Worm (Caenorhabditis elegans) whole organism, L1 larva: Measurements from ENCODE around the gene B0280.11.

Experiments used
- F16B12.6 ChIP-seq: fragments of 150-350 bp; optimal IDR thresholded peaks from 2 replicates; lab custom pipeline; 2014; ENCODE audit warnings: missing biosample characterization, missing genetic modification characterization
- Y116A8C.19 ChIP-seq: sonication (generic microtip); optimal IDR thresholded peaks from 2 replicates; lab custom pipeline; 2016; ENCODE audit warnings: missing compliant biosample characterization, missing genetic modification characterization, borderline replicate concordance
- ama-1 ChIP-seq: fragments of 150-350 bp; optimal IDR thresholded peaks from 2 replicates; lab custom pipeline; 2014
- blmp-1 ChIP-seq: fragments of 150-350 bp; optimal IDR thresholded peaks from 2 replicates; lab custom pipeline; 2014; ENCODE audit warnings: missing biosample characterization, missing genetic modification characterization
- ceh-63 ChIP-seq: fragments of 200-800 bp; sonication (Bioruptor generic); optimal IDR thresholded peaks from 2 replicates; lab custom pipeline; 2018; ENCODE audit warnings: mild to moderate bottlenecking, missing genetic modification characterization, missing compliant biosample characterization
- ceh-88 ChIP-seq: fragments of 200-800 bp; sonication (Bioruptor generic); IDR thresholded peaks from 2 replicates; pipeline ENCODE4 v1.3.6; 2022; ENCODE audit warnings: missing genetic modification characterization, missing compliant biosample characterization
- ceh-90 ChIP-seq: sonication (generic microtip); optimal IDR thresholded peaks from 2 replicates; lab custom pipeline; 2016; ENCODE audit warnings: missing genetic modification characterization, missing compliant biosample characterization
- ces-1 ChIP-seq: fragments of 150-350 bp; optimal IDR thresholded peaks from 2 replicates; lab custom pipeline; 2014; ENCODE audit warnings: missing biosample characterization, missing genetic modification reagents, missing genetic modification characterization
- efl-1 ChIP-seq, 4 experiments: fragments of 150-350 bp; optimal IDR thresholded peaks in 3 of 4; peaks in 1 of 4; 1 replicate in 1 of 4; 2 replicates in 3 of 4; lab custom pipeline; 2014; ENCODE audit warnings: missing biosample characterization in 2 of 4, missing genetic modification characterization in 2 of 4, missing genetic modification reagents in 2 of 4
- egl-13 ChIP-seq: sonication (generic microtip); optimal IDR thresholded peaks from 2 replicates; lab custom pipeline; 2016; ENCODE audit warnings: missing genotype, missing genetic modification reagents, missing genetic modification characterization, missing compliant biosample characterization
- egl-27 ChIP-seq, 2 experiments: fragments of 150-350 bp in 1 of 2; sonication (generic microtip); optimal IDR thresholded peaks; 3 replicates each; lab custom pipeline; 2017 to 2018; ENCODE audit warnings: missing biosample characterization in 2 of 2, missing genetic modification characterization in 2 of 2, missing genetic modification reagents in 2 of 2
- elt-2 ChIP-seq: sonication (generic microtip); optimal IDR thresholded peaks from 2 replicates; lab custom pipeline; 2016; ENCODE audit warnings: missing genetic modification characterization, mild to moderate bottlenecking, inconsistent platforms, missing compliant biosample characterization, missing genetic modification reagents
- fkh-10 ChIP-seq: sonication (generic microtip); optimal IDR thresholded peaks from 2 replicates; lab custom pipeline; 2017; ENCODE audit warnings: missing biosample characterization, missing genetic modification reagents, missing genetic modification characterization
- fkh-4 ChIP-seq: sonication (generic microtip); optimal IDR thresholded peaks from 2 replicates; lab custom pipeline; 2016; ENCODE audit warnings: missing compliant biosample characterization, missing genetic modification characterization, borderline replicate concordance
- fkh-8 ChIP-seq: sonication (generic microtip); optimal IDR thresholded peaks from 2 replicates; lab custom pipeline; 2016; ENCODE audit warnings: mild to moderate bottlenecking, missing genetic modification characterization, missing compliant biosample characterization
- hlh-17 ChIP-seq: fragments of 200-800 bp; sonication (Bioruptor generic); optimal IDR thresholded peaks from 2 replicates; lab custom pipeline; 2018; ENCODE audit warnings: missing genetic modification characterization, mild to moderate bottlenecking, missing compliant biosample characterization, moderate library complexity, borderline replicate concordance
- irx-1 ChIP-seq: sonication (generic microtip); optimal IDR thresholded peaks from 2 replicates; lab custom pipeline; 2016; ENCODE audit warnings: missing genetic modification characterization, missing compliant biosample characterization
- isw-1 ChIP-seq: fragments of 200-800 bp; sonication (Bioruptor generic); IDR thresholded peaks from 2 replicates; pipeline ENCODE4 v1.3.6; 2022; ENCODE audit warnings: missing genetic modification characterization, missing compliant biosample characterization
- lin-14 ChIP-seq: fragments of 200-800 bp; sonication (Bioruptor generic); optimal IDR thresholded peaks from 2 replicates; lab custom pipeline; 2018; ENCODE audit warnings: mild to moderate bottlenecking, missing genetic modification characterization, moderate library complexity, missing compliant biosample characterization
- lin-35 ChIP-seq, 2 experiments: fragments of 150-350 bp; optimal IDR thresholded peaks; 2 replicates each; lab custom pipeline; 2014; ENCODE audit warnings: missing biosample characterization in 2 of 2, missing genetic modification characterization in 2 of 2, missing genetic modification reagents in 2 of 2
- lin-39 ChIP-seq: fragments of 150-350 bp; optimal IDR thresholded peaks from 2 replicates; lab custom pipeline; 2014; ENCODE audit warnings: missing biosample characterization, missing genetic modification reagents, missing genetic modification characterization
- lir-3 ChIP-seq: sonication (generic microtip); optimal IDR thresholded peaks from 2 replicates; lab custom pipeline; 2016; ENCODE audit warnings: mild to moderate bottlenecking, missing genetic modification characterization, moderate library complexity, missing compliant biosample characterization; ENCODE audit not compliant: poor library complexity
- lsy-2 ChIP-seq, 2 experiments: fragments of 150-350 bp; optimal IDR thresholded peaks; 2 replicates each; lab custom pipeline; 2014; ENCODE audit warnings: missing biosample characterization in 2 of 2, missing genetic modification characterization in 2 of 2
- mab-9 ChIP-seq: fragments of 200-800 bp; sonication (Bioruptor generic); IDR thresholded peaks from 2 replicates; pipeline ENCODE4 v1.3.6; 2022; ENCODE audit warnings: missing genetic modification reagents, missing genetic modification characterization, missing compliant biosample characterization
- mdl-1 ChIP-seq, 2 experiments: fragments of 150-350 bp; optimal IDR thresholded peaks; 2 replicates each; lab custom pipeline; 2014 to 2017; ENCODE audit warnings: missing biosample characterization in 2 of 2, missing genetic modification characterization in 2 of 2, inconsistent platforms in 1 of 2
- mef-2 ChIP-seq: fragments of 150-350 bp; optimal IDR thresholded peaks from 2 replicates; lab custom pipeline; 2014; ENCODE audit warnings: missing biosample characterization, missing genetic modification characterization
- mep-1 ChIP-seq: fragments of 150-350 bp; optimal IDR thresholded peaks from 2 replicates; lab custom pipeline; 2014; ENCODE audit warnings: missing biosample characterization, missing genetic modification characterization
- nhr-11 ChIP-seq: fragments of 150-350 bp; optimal IDR thresholded peaks from 2 replicates; lab custom pipeline; 2014; ENCODE audit warnings: missing biosample characterization, missing genetic modification characterization
- nhr-19 ChIP-seq: fragments of 200-800 bp; sonication (Bioruptor generic); conservative IDR thresholded peaks from 2 replicates; pipeline ENCODE4 v1.3.6; 2022; ENCODE audit warnings: missing genetic modification characterization, missing compliant biosample characterization
- nhr-20 ChIP-seq: sonication (generic microtip); optimal IDR thresholded peaks from 2 replicates; lab custom pipeline; 2016; ENCODE audit warnings: mild to moderate bottlenecking, missing genetic modification characterization, missing compliant biosample characterization
- nhr-237 ChIP-seq: fragments of 150-350 bp; optimal IDR thresholded peaks from 2 replicates; lab custom pipeline; 2014; ENCODE audit warnings: missing biosample characterization, missing genetic modification characterization
- nhr-28 ChIP-seq: fragments of 150-350 bp; optimal IDR thresholded peaks from 2 replicates; lab custom pipeline; 2014; ENCODE audit warnings: missing biosample characterization, missing genetic modification characterization
- nhr-47 ChIP-seq: sonication (generic microtip); optimal IDR thresholded peaks from 2 replicates; lab custom pipeline; 2016; ENCODE audit warnings: mild to moderate bottlenecking, missing genetic modification characterization, moderate library complexity, missing compliant biosample characterization
- nhr-71 ChIP-seq: sonication (generic microtip); optimal IDR thresholded peaks from 2 replicates; lab custom pipeline; 2016; ENCODE audit warnings: mild to moderate bottlenecking, missing genetic modification characterization, moderate library complexity, missing compliant biosample characterization
- nhr-90 ChIP-seq: sonication (generic microtip); optimal IDR thresholded peaks from 2 replicates; lab custom pipeline; 2016; ENCODE audit warnings: mild to moderate bottlenecking, missing genetic modification characterization, missing compliant biosample characterization; ENCODE audit not compliant: poor library complexity
- pag-3 ChIP-seq: sonication (generic microtip); optimal IDR thresholded peaks from 2 replicates; lab custom pipeline; 2017; ENCODE audit warnings: missing genetic modification characterization, mild to moderate bottlenecking, missing compliant biosample characterization, antibody characterized with exemption, borderline replicate concordance; ENCODE audit not compliant: insufficient read depth
- pqm-1 ChIP-seq: sonication (generic microtip); optimal IDR thresholded peaks from 3 replicates; lab custom pipeline; 2017; ENCODE audit warnings: missing biosample characterization, missing genetic modification characterization
- rnt-1 ChIP-seq: sonication (generic microtip); optimal IDR thresholded peaks from 2 replicates; lab custom pipeline; 2016; ENCODE audit warnings: mild to moderate bottlenecking, missing genetic modification characterization, moderate library complexity, missing compliant biosample characterization
- skn-1 ChIP-seq: fragments of 150-350 bp; optimal IDR thresholded peaks from 2 replicates; lab custom pipeline; 2014; ENCODE audit warnings: missing biosample characterization, missing genetic modification characterization
- snu-23 ChIP-seq: sonication (generic microtip); optimal IDR thresholded peaks from 2 replicates; lab custom pipeline; 2016; ENCODE audit warnings: missing genetic modification characterization, missing compliant biosample characterization
- sox-4 ChIP-seq: sonication (generic microtip); optimal IDR thresholded peaks from 2 replicates; lab custom pipeline; 2016; ENCODE audit warnings: missing genetic modification characterization, missing compliant biosample characterization
- sup-37 ChIP-seq: fragments of 200-800 bp; sonication (Bioruptor generic); optimal IDR thresholded peaks from 2 replicates; lab custom pipeline; 2018; ENCODE audit warnings: mild to moderate bottlenecking, missing genetic modification characterization, missing compliant biosample characterization
- unc-30 ChIP-seq: sonication (generic microtip); optimal IDR thresholded peaks from 2 replicates; lab custom pipeline; 2017; ENCODE audit warnings: missing biosample characterization, missing genetic modification characterization
- unc-62 ChIP-seq: fragments of 150-350 bp; optimal IDR thresholded peaks from 2 replicates; lab custom pipeline; 2014; ENCODE audit warnings: missing biosample characterization, missing genetic modification reagents, missing genetic modification characterization
- unc-98 ChIP-seq: fragments of 200-800 bp; sonication (Bioruptor generic); IDR thresholded peaks from 2 replicates; pipeline ENCODE4 v1.3.6; 2022; ENCODE audit warnings: missing genetic modification characterization, missing compliant biosample characterization
- zip-4 ChIP-seq: fragments of 200-800 bp; sonication (Bioruptor generic); optimal IDR thresholded peaks from 2 replicates; lab custom pipeline; 2018; ENCODE audit warnings: mild to moderate bottlenecking, missing genetic modification characterization, moderate library complexity, missing compliant biosample characterization

The B0280.11 gene

ce11 chrIII:7159246-7159645 is 21.2 kb upstream of the B0280.11 start:
- TF ChIP-seq ceh-88 = no peak
- TF ChIP-seq ceh-90 (tag; lab: Kevin White, UChicago) = no peak
- no peak for TF ChIP-seq mep-1 (tag; lab: Kevin White, UChicago)
- TF ChIP-seq egl-27 (tag; optimal IDR thresholded peaks at IDR 0.05; lab: Kevin White, UChicago) = no peak
- TF ChIP-seq nhr-71 (tag; lab: Kevin White, UChicago) = no peak
- TF ChIP-seq sup-37 = no peak
- no peak for TF ChIP-seq fkh-4 (tag; lab: Kevin White, UChicago)
- no peak for TF ChIP-seq nhr-47
- TF ChIP-seq efl-1 (optimal IDR thresholded peaks at IDR 0.05; lab: Kevin White, UChicago) = no peak
- TF ChIP-seq efl-1 (GFP tag; optimal IDR thresholded peaks at IDR 0.05 in 1 of 2; lab: Kevin White, UChicago) = no peak
- TF ChIP-seq Y116A8C.19 (tag; lab: Kevin White, UChicago) = no peak
- no peak for TF ChIP-seq unc-62
- TF ChIP-seq lsy-2 (tag; optimal IDR thresholded peaks at IDR 0.05; lab: Kevin White, UChicago) = no peak
- no peak for TF ChIP-seq isw-1 (GFP tag; lab: Robert Waterston, UW)
- TF ChIP-seq zip-4 (GFP tag; lab: Kevin White, UChicago) = no peak
- no peak for TF ChIP-seq lin-39 (tag; lab: Kevin White, UChicago)

ce11 chrIII:7158709-7159108 is 20.6 kb upstream of the B0280.11 start, which contains the start of gene nuo-4:
TSS of gene nuo-4 (minus strand) at chrIII:7158809.
- no peak for TF ChIP-seq F16B12.6 (tag; lab: Kevin White, UChicago)
- no peak for TF ChIP-seq ceh-63 (GFP tag; lab: Kevin White, UChicago)
- no peak for TF ChIP-seq ama-1 (lab: Kevin White, UChicago)
- no peak for TF ChIP-seq blmp-1
- no peak for TF ChIP-seq mef-2
- TF ChIP-seq nhr-71 (tag; lab: Kevin White, UChicago) = no peak
- TF ChIP-seq pqm-1 (tag; lab: Kevin White, UChicago) = no peak

ce11 chrIII:7155631-7156030 is 17.6 kb upstream of the B0280.11 start:
- TF ChIP-seq ceh-63 (GFP tag; lab: Kevin White, UChicago) (no peak), ceh-88 (peak; percentile 68), nhr-237 (peak; percentile 52), elt-2 (tag; lab: Kevin White, UChicago) (peak; percentile 80), nhr-20 (tag; lab: Kevin White, UChicago) (peak; percentile 95), snu-23 (GFP tag; lab: Kevin White, UChicago) (peak; percentile 97), F16B12.6 (tag; lab: Kevin White, UChicago) (no peak), mab-9 (GFP tag; lab: Robert Waterston, UW) (peak; percentile 82), nhr-19 (GFP tag; lab: Robert Waterston, UW) (peak; percentile 93), skn-1 (tag; lab: Kevin White, UChicago) (peak; percentile 70), lin-14 (GFP tag; lab: Kevin White, UChicago) (peak; percentile 99), rnt-1 (peak; percentile 90), nhr-90 (tag; lab: Kevin White, UChicago) (peak; percentile 86), unc-30 (tag; lab: Kevin White, UChicago) (no peak), unc-98 (GFP tag; lab: Robert Waterston, UW) (peak; percentile 71), sox-4 (tag; lab: Kevin White, UChicago) (peak; percentile 62), mep-1 (tag; lab: Kevin White, UChicago) (peak; percentile 94), lin-35 (GFP tag; optimal IDR thresholded peaks at IDR 0.05; lab: Kevin White, UChicago) (peak; percentile 78 to 83), egl-13 (tag; lab: Kevin White, UChicago) (peak; percentile 82), pag-3 (no peak), mef-2 (no peak), fkh-8 (tag; lab: Kevin White, UChicago) (peak; percentile 98), nhr-47 (peak; percentile 95), ama-1 (lab: Kevin White, UChicago) (peak; percentile 83), ces-1 (GFP tag; lab: Kevin White, UChicago) (no peak), fkh-4 (tag; lab: Kevin White, UChicago) (peak; percentile 13), mdl-1 (tag; optimal IDR thresholded peaks at IDR 0.05; lab: Kevin White, UChicago) (peak; percentile 91 to 99), irx-1 (tag; lab: Kevin White, UChicago) (peak; percentile 86), nhr-11 (peak; percentile 92), nhr-28 (no peak), fkh-10 (peak; percentile 91), lir-3 (tag; lab: Kevin White, UChicago) (peak; percentile 75), Y116A8C.19 (tag; lab: Kevin White, UChicago) (no peak), hlh-17 (GFP tag; lab: Kevin White, UChicago) (no peak)
